Fruit fly (Drosophila melanogaster) whole organism, embryonic: Measurements from ENCODE around the gene Gas8.

ENCODE experiments used
- Abd-B ChIP-seq: fragments of 200-800 bp; sonication (Bioruptor generic); optimal IDR thresholded peaks from 2 replicates; lab custom pipeline; 2018; ENCODE audit warnings: missing biosample characterization, mild to moderate bottlenecking, missing genetic modification characterization, moderate library complexity
- Antp ChIP-seq: fragments of 200-800 bp; sonication (Bioruptor generic); optimal IDR thresholded peaks from 3 replicates; lab custom pipeline; 2016; ENCODE audit warnings: missing biosample characterization, missing genetic modification characterization
- Asciz ChIP-seq: fragments of 200-800 bp; sonication (Bioruptor generic); optimal IDR thresholded peaks from 2 replicates; lab custom pipeline; 2017; ENCODE audit warnings: missing biosample characterization, mild to moderate bottlenecking, missing genetic modification characterization, missing genetic modification reagents
- Atf3 ChIP-seq: fragments of 200-800 bp; sonication (Bioruptor generic); optimal IDR thresholded peaks from 3 replicates; lab custom pipeline; 2016; ENCODE audit warnings: missing biosample characterization, missing genetic modification characterization
- Blimp-1 ChIP-seq: fragments of 200-800 bp; sonication (Bioruptor generic); optimal IDR thresholded peaks from 3 replicates; lab custom pipeline; 2018; ENCODE audit warnings: missing biosample characterization, missing genetic modification characterization, mild to moderate bottlenecking, moderate library complexity, missing genetic modification reagents
- CG12769 ChIP-seq: fragments of 200-800 bp; sonication (Bioruptor generic); optimal IDR thresholded peaks from 2 replicates; lab custom pipeline; 2019; ENCODE audit warnings: missing biosample characterization, mild to moderate bottlenecking, missing genetic modification characterization, moderate library complexity
- CG13624 ChIP-seq: fragments of 200-800 bp; sonication (Bioruptor generic); optimal IDR thresholded peaks from 2 replicates; lab custom pipeline; 2016; ENCODE audit warnings: missing biosample characterization, missing genetic modification characterization
- CG14710 ChIP-seq: fragments of 200-800 bp; sonication (Bioruptor generic); optimal IDR thresholded peaks from 3 replicates; lab custom pipeline; 2019; ENCODE audit warnings: missing biosample characterization, mild to moderate bottlenecking, missing genetic modification characterization, moderate library complexity
- CG16813 ChIP-seq: fragments of 200-800 bp; sonication (Bioruptor generic); IDR thresholded peaks from 3 replicates; pipeline ENCODE4 v1.3.6; 2022; ENCODE audit warnings: missing biosample characterization, missing genetic modification characterization; ENCODE audit not compliant: partially characterized antibody
- CG17186 ChIP-seq: fragments of 200-800 bp; sonication (Bioruptor generic); optimal IDR thresholded peaks from 3 replicates; lab custom pipeline; 2017; ENCODE audit warnings: missing biosample characterization, missing genetic modification reagents, missing genetic modification characterization
- CG17829 ChIP-seq: fragments of 200-800 bp; optimal IDR thresholded peaks from 2 replicates; lab custom pipeline; 2019; ENCODE audit warnings: missing biosample characterization, mild to moderate bottlenecking, missing genetic modification characterization, moderate library complexity
- CG2678 ChIP-seq: fragments of 200-800 bp; sonication (Bioruptor generic); optimal IDR thresholded peaks from 3 replicates; lab custom pipeline; 2019; ENCODE audit warnings: missing biosample characterization, mild to moderate bottlenecking, missing genetic modification characterization, moderate library complexity
- CG5245 ChIP-seq: fragments of 200-800 bp; sonication (Bioruptor generic); optimal IDR thresholded peaks from 3 replicates; lab custom pipeline; 2016; ENCODE audit warnings: missing biosample characterization, missing genetic modification characterization
- CG5953 ChIP-seq: fragments of 200-800 bp; sonication (Bioruptor generic); IDR thresholded peaks from 2 replicates; pipeline ENCODE4 v1.3.6; 2022; ENCODE audit warnings: missing biosample characterization, missing genetic modification characterization
- CG6689 ChIP-seq: fragments of 200-800 bp; sonication (Bioruptor generic); IDR thresholded peaks from 2 replicates; pipeline ENCODE4 v1.3.6; 2022; ENCODE audit warnings: missing biosample characterization, missing genetic modification characterization
- CG7556 ChIP-seq: fragments of 200-800 bp; sonication (Bioruptor generic); optimal IDR thresholded peaks from 2 replicates; lab custom pipeline; 2017; ENCODE audit warnings: missing biosample characterization, mild to moderate bottlenecking, missing genetic modification characterization
- CG8359 ChIP-seq: fragments of 200-800 bp; sonication (Bioruptor generic); optimal IDR thresholded peaks from 2 replicates; lab custom pipeline; 2017; ENCODE audit warnings: missing biosample characterization, mild to moderate bottlenecking, missing genetic modification characterization, borderline replicate concordance
- CG9437 ChIP-seq: fragments of 200-800 bp; sonication (Bioruptor generic); optimal IDR thresholded peaks from 2 replicates; lab custom pipeline; 2018; ENCODE audit warnings: missing biosample characterization, mild to moderate bottlenecking, missing genetic modification characterization
- CG9876 ChIP-seq: fragments of 200-800 bp; sonication (Bioruptor generic); optimal IDR thresholded peaks from 2 replicates; lab custom pipeline; 2016; ENCODE audit warnings: missing biosample characterization, missing genetic modification characterization
- Camta ChIP-seq: fragments of 200-800 bp; sonication (Bioruptor generic); optimal IDR thresholded peaks from 2 replicates; lab custom pipeline; 2016; ENCODE audit warnings: missing biosample characterization, missing genetic modification characterization
- D ChIP-seq, 2 experiments: fragments of 200-800 bp in 1 of 2; fragments of >200 bp in 1 of 2; sonication (Bioruptor generic) in 1 of 2; optimal IDR thresholded peaks; 2 replicates in 1 of 2; 3 replicates in 1 of 2; lab custom pipeline; 2017; ENCODE audit warnings: mild to moderate bottlenecking in 1 of 2, missing biosample characterization in 1 of 2, missing genetic modification characterization in 1 of 2, missing genetic modification reagents in 1 of 2
- Doc2 ChIP-seq: fragments of 200-800 bp; sonication (Bioruptor generic); IDR thresholded peaks from 2 replicates; pipeline ENCODE4 v1.3.6; 2022; ENCODE audit warnings: missing biosample characterization, missing genetic modification characterization
- E2f2 ChIP-seq: fragments of 200-800 bp; sonication (Bioruptor generic); IDR thresholded peaks from 2 replicates; pipeline ENCODE4 v1.3.6; 2022; ENCODE audit warnings: missing biosample characterization, missing genetic modification characterization
- HHEX ChIP-seq: fragments of 200-800 bp; sonication (Bioruptor generic); optimal IDR thresholded peaks from 3 replicates; lab custom pipeline; 2017; ENCODE audit warnings: missing biosample characterization, mild to moderate bottlenecking, missing genetic modification characterization, missing genetic modification reagents
- HLH54F ChIP-seq: fragments of 200-800 bp; sonication (Bioruptor generic); optimal IDR thresholded peaks from 3 replicates; lab custom pipeline; 2016; ENCODE audit warnings: missing biosample characterization, missing genetic modification characterization
- Lhr ChIP-seq: fragments of 200-800 bp; sonication (Bioruptor generic); optimal IDR thresholded peaks from 3 replicates; lab custom pipeline; 2017; ENCODE audit warnings: mild to moderate bottlenecking, missing biosample characterization, missing genetic modification reagents, missing genetic modification characterization
- Mad ChIP-seq: fragments of 200-800 bp; sonication (Bioruptor generic); optimal IDR thresholded peaks from 2 replicates; lab custom pipeline; 2016; ENCODE audit warnings: missing biosample characterization, missing genetic modification characterization
- Rfx ChIP-seq: fragments of 200-800 bp; sonication (Bioruptor generic); IDR thresholded peaks from 2 replicates; pipeline ENCODE4 v1.3.6; 2022; ENCODE audit warnings: missing biosample characterization, missing genetic modification characterization
- Sox100B ChIP-seq: fragments of 200-800 bp; sonication (Bioruptor generic); optimal IDR thresholded peaks from 3 replicates; lab custom pipeline; 2018; ENCODE audit warnings: missing biosample characterization, mild to moderate bottlenecking, missing genetic modification characterization
- Ssrp ChIP-seq: fragments of 200-800 bp; sonication (Bioruptor generic); optimal IDR thresholded peaks from 2 replicates; lab custom pipeline; 2018; ENCODE audit warnings: missing biosample characterization, mild to moderate bottlenecking, missing genetic modification characterization, moderate library complexity
- Tbp ChIP-seq: fragments of >200 bp; optimal IDR thresholded peaks from 2 replicates; lab custom pipeline; 2018; ENCODE audit warnings: missing biosample characterization, missing genetic modification characterization
- Xbp1 ChIP-seq: fragments of 200-800 bp; sonication (Bioruptor generic); optimal IDR thresholded peaks from 3 replicates; lab custom pipeline; 2016; ENCODE audit warnings: missing biosample characterization, mild to moderate bottlenecking, missing genetic modification characterization
- bowl ChIP-seq: fragments of 200-800 bp; sonication (Bioruptor generic); IDR thresholded peaks from 2 replicates; pipeline ENCODE4 v1.3.6; 2022; ENCODE audit warnings: missing biosample characterization, missing genetic modification characterization
- chn ChIP-seq: fragments of 200-800 bp; sonication (Bioruptor generic); optimal IDR thresholded peaks from 2 replicates; lab custom pipeline; 2016; ENCODE audit warnings: missing biosample characterization, missing genetic modification characterization
- dmrt99B ChIP-seq: fragments of 200-800 bp; sonication (Bioruptor generic); optimal IDR thresholded peaks from 2 replicates; lab custom pipeline; 2018; ENCODE audit warnings: missing biosample characterization, mild to moderate bottlenecking, missing genetic modification characterization, moderate library complexity
- dpn ChIP-seq, 2 experiments: fragments of 200-800 bp; sonication (Bioruptor generic); optimal IDR thresholded peaks; 3 replicates each; lab custom pipeline; 2016; ENCODE audit warnings: missing biosample characterization in 2 of 2, missing genetic modification characterization in 2 of 2
- gce ChIP-seq: fragments of 200-800 bp; sonication (Bioruptor generic); IDR thresholded peaks from 3 replicates; pipeline ENCODE4 v1.3.6; 2022; ENCODE audit warnings: missing biosample characterization, missing genetic modification characterization
- gem ChIP-seq: fragments of 200-800 bp; sonication (Bioruptor generic); optimal IDR thresholded peaks from 2 replicates; lab custom pipeline; 2019; ENCODE audit warnings: missing biosample characterization, mild to moderate bottlenecking, missing genetic modification characterization, moderate library complexity
- ind ChIP-seq: fragments of 200-800 bp; sonication (Bioruptor generic); optimal IDR thresholded peaks from 3 replicates; lab custom pipeline; 2016; ENCODE audit warnings: missing biosample characterization, missing genetic modification characterization
- lab ChIP-seq: fragments of 200-800 bp; sonication (Bioruptor generic); optimal IDR thresholded peaks from 3 replicates; lab custom pipeline; 2017; ENCODE audit warnings: missing biosample characterization, missing genetic modification characterization, mild to moderate bottlenecking, moderate library complexity, missing genetic modification reagents
- maf-S ChIP-seq: fragments of 200-800 bp; sonication (Bioruptor generic); optimal IDR thresholded peaks from 2 replicates; lab custom pipeline; 2016; ENCODE audit warnings: missing biosample characterization, missing genetic modification characterization
- phol ChIP-seq: fragments of 200-800 bp; sonication (Bioruptor generic); optimal IDR thresholded peaks from 3 replicates; lab custom pipeline; 2018; ENCODE audit warnings: missing biosample characterization, mild to moderate bottlenecking, missing genetic modification characterization, moderate library complexity
- sens ChIP-seq: fragments of 200-800 bp; sonication (Bioruptor generic); peaks from one replicate; lab custom pipeline; 2016; ENCODE audit warnings: missing biosample characterization, missing genetic modification characterization
- sim ChIP-seq: fragments of 200-800 bp; sonication (Bioruptor generic); IDR thresholded peaks from 2 replicates; pipeline ENCODE4 v1.3.6; 2022; ENCODE audit warnings: missing biosample characterization, missing genetic modification characterization
- slp2 ChIP-seq: fragments of 200-800 bp; sonication (Bioruptor generic); optimal IDR thresholded peaks from 2 replicates; lab custom pipeline; 2016; ENCODE audit warnings: missing biosample characterization, missing genetic modification characterization
- sna ChIP-seq: fragments of 200-800 bp; sonication (Bioruptor generic); IDR thresholded peaks from 2 replicates; pipeline ENCODE4 v1.3.6; 2022; ENCODE audit warnings: missing biosample characterization, missing genetic modification characterization; ENCODE audit not compliant: partially characterized antibody
- tin ChIP-seq: fragments of 200-800 bp; sonication (Bioruptor generic); optimal IDR thresholded peaks from 3 replicates; lab custom pipeline; 2016; ENCODE audit warnings: missing biosample characterization, missing genetic modification characterization
- tio ChIP-seq: fragments of 200-800 bp; sonication (Bioruptor generic); optimal IDR thresholded peaks from 2 replicates; lab custom pipeline; 2017; ENCODE audit warnings: missing biosample characterization, missing genetic modification characterization, inconsistent platforms
- trem ChIP-seq: fragments of 200-800 bp; optimal IDR thresholded peaks from 3 replicates; lab custom pipeline; 2019; ENCODE audit warnings: missing biosample characterization, mild to moderate bottlenecking, missing genetic modification characterization, moderate library complexity
- tx ChIP-seq: fragments of 200-800 bp; sonication (Bioruptor generic); optimal IDR thresholded peaks from 2 replicates; lab custom pipeline; 2016; ENCODE audit warnings: missing biosample characterization, missing genetic modification characterization

Gas8 gene

dm6 chrX:3476009-3476408 lies 28.6 kb downstream of the Gas8 start (continued):
- TF ChIP-seq CG17829 (tag; lab: Kevin White, UChicago) (peak; percentile 32), CG8359 (GFP tag; lab: Kevin White, UChicago) (peak; percentile 4), sim (0 out of 2 replicates have a peak, but pooled peaks have one; percentile 34), slp2 (GFP tag; lab: Kevin White, UChicago) (peak; percentile 9), Antp (GFP tag; lab: Kevin White, UChicago) (peak; percentile 13), tx (GFP tag; lab: Kevin White, UChicago) (no peak), Rfx (GFP tag; lab: Robert Waterston, UW) (no peak), Lhr (GFP tag; lab: Kevin White, UChicago) (no peak), Atf3 (no peak), Xbp1 (GFP tag; lab: Kevin White, UChicago) (peak; percentile 58), CG5245 (GFP tag; lab: Kevin White, UChicago) (peak; percentile 21), tin (GFP tag; lab: Kevin White, UChicago) (peak; percentile 5), CG6689 (GFP tag; lab: Robert Waterston, UW) (peak; percentile 53; the same call in 1 of the 2 replicates), dmrt99B (tag; lab: Kevin White, UChicago) (peak; percentile 57), trem (tag; lab: Kevin White, UChicago) (peak; percentile 0), tio (GFP tag; lab: Kevin White, UChicago) (peak; percentile 58), Abd-B (peak; percentile 28), lab (GFP tag; lab: Kevin White, UChicago) (peak; percentile 26), CG17186 (no peak), CG9437 (GFP tag; lab: Kevin White, UChicago) (peak; percentile 11), ind (peak; percentile 6), CG16813 (GFP tag; lab: Robert Waterston, UW) (no peak), Tbp (no peak), HHEX (GFP tag; lab: Kevin White, UChicago) (peak; percentile 8), maf-S (peak; percentile 2), Asciz (GFP tag; lab: Kevin White, UChicago) (peak; percentile 14), E2f2 (peak; percentile 26; the same call in 1 of the 2 replicates), CG13624 (GFP tag; lab: Kevin White, UChicago) (no peak), phol (tag; lab: Kevin White, UChicago) (peak; percentile 62), Blimp-1 (peak; percentile 44), Camta (peak; percentile 28), bowl (GFP tag; lab: Robert Waterston, UW) (no peak), CG5953 (no peak), CG2678 (tag; lab: Kevin White, UChicago) (peak; percentile 51), sens (GFP tag; lab: Kevin White, UChicago) (peak; percentile 90), chn (GFP tag; lab: Kevin White, UChicago) (peak; percentile 35), sna (no peak), Doc2 (GFP tag; lab: Robert Waterston, UW) (no peak), CG7556 (peak; percentile 13), CG9876 (GFP tag; lab: Kevin White, UChicago) (no peak), Ssrp (tag; lab: Kevin White, UChicago) (peak; percentile 52), dpn (GFP tag; optimal IDR thresholded peaks at IDR 0.05; lab: Kevin White, UChicago) (peak; percentile 22 to 24), CG12769 (tag; lab: Kevin White, UChicago) (no peak), gem (tag; lab: Kevin White, UChicago) (peak; percentile 75), gce (no peak), D (optimal IDR thresholded peaks at IDR 0.05; lab: Kevin White, UChicago) (no peak), D (GFP tag; optimal IDR thresholded peaks at IDR 0.05; lab: Kevin White, UChicago) (peak; percentile 34), HLH54F (GFP tag; lab: Kevin White, UChicago) (peak; percentile 2), CG14710 (tag; lab: Kevin White, UChicago) (peak; percentile 38), Mad (GFP tag; lab: Kevin White, UChicago) (no peak), Sox100B (peak; percentile 36)
